Worm (Caenorhabditis elegans): ENCODE measurements around the gene chc-1.

chc-1 gene

ce11 chrIII:10160385-10160784 is 43.2 kb upstream of the chc-1 start, which contains the start of the genes K08E5.5 and mua-3:
TSS of gene K08E5.5 (minus strand) at chrIII:10160485.
TSS of gene mua-3 (plus strand) at chrIII:10160697.
- TF ChIP-seq ztf-1 (GFP tag; conservative IDR thresholded peaks at IDR 0.05): no peak

- TF ChIP-seq nhr-21 (tag; optimal IDR thresholded peaks at IDR 0.05) (peak; percentile 7), sma-9 (GFP tag; optimal IDR thresholded peaks at IDR 0.05) (no peak), sma-9 (tag; optimal IDR thresholded peaks at IDR 0.05) (no peak), dmd-4 (tag; optimal IDR thresholded peaks at IDR 0.05) (no peak), C34F6.9 (tag; optimal IDR thresholded peaks at IDR 0.05) (no peak), fos-1 (tag; optimal IDR thresholded peaks at IDR 0.05) (peak; percentile 58)
Observed at ce11 chrIII:10170265-10170664, 33.4 kb upstream of the chc-1 start.

ce11 chrIII:10178023-10178422 is 25.6 kb upstream of the chc-1 start:
- TF ChIP-seq gmeb-1 (tag; optimal IDR thresholded peaks at IDR 0.05): no peak
- no peak for TF ChIP-seq ZK546.5 (tag; optimal IDR thresholded peaks at IDR 0.05)
- TF ChIP-seq nhr-6 (tag; optimal IDR thresholded peaks at IDR 0.05): no peak
- no peak for TF ChIP-seq lin-39 (tag; optimal IDR thresholded peaks at IDR 0.05)
- TF ChIP-seq nhr-23 (tag; optimal IDR thresholded peaks at IDR 0.05): no peak
- no peak for TF ChIP-seq F13H6.1 (tag; optimal IDR thresholded peaks at IDR 0.05)
- no peak for TF ChIP-seq unc-39 (tag; optimal IDR thresholded peaks at IDR 0.05)
- no peak for TF ChIP-seq skn-1 (tag; optimal IDR thresholded peaks at IDR 0.05)
- TF ChIP-seq nhr-21 (tag; optimal IDR thresholded peaks at IDR 0.05): no peak
- no peak for TF ChIP-seq unc-62 (GFP tag; optimal IDR thresholded peaks at IDR 0.05)
- TF ChIP-seq nhr-12 (tag; optimal IDR thresholded peaks at IDR 0.05): no peak

- no peak for TF ChIP-seq elt-3 (tag; optimal IDR thresholded peaks at IDR 0.05)
- no peak for TF ChIP-seq ama-1 (optimal IDR thresholded peaks at IDR 0.05)
- TF ChIP-seq ceh-16 (tag; optimal IDR thresholded peaks at IDR 0.05): no peak
- TF ChIP-seq zag-1 (tag; optimal IDR thresholded peaks at IDR 0.05): no peak
- TF ChIP-seq ztf-1 (GFP tag; conservative IDR thresholded peaks at IDR 0.05): no peak
- TF ChIP-seq nhr-23 (tag; optimal IDR thresholded peaks at IDR 0.05): no peak
- TF ChIP-seq crh-2 (tag; optimal IDR thresholded peaks at IDR 0.05): no peak
- TF ChIP-seq unc-62 (GFP tag; optimal IDR thresholded peaks at IDR 0.05): no peak
- no peak for TF ChIP-seq ztf-4 (tag; optimal IDR thresholded peaks at IDR 0.05)
- TF ChIP-seq snpc-4 (tag; optimal IDR thresholded peaks at IDR 0.05): no peak
- no peak for TF ChIP-seq alr-1 (tag; optimal IDR thresholded peaks at IDR 0.05)
- no peak for TF ChIP-seq R02D3.7 (tag; optimal IDR thresholded peaks at IDR 0.05)
- TF ChIP-seq sma-3 (GFP tag; optimal IDR thresholded peaks at IDR 0.05): no peak
Observed at ce11 chrIII:10178552-10178951, 25.1 kb upstream of the chc-1 start.

- TF ChIP-seq ztf-1 (GFP tag; conservative IDR thresholded peaks at IDR 0.05) (no peak), sma-9 (GFP tag; optimal IDR thresholded peaks at IDR 0.05) (no peak), sma-9 (tag; optimal IDR thresholded peaks at IDR 0.05) (no peak), peb-1 (tag; optimal IDR thresholded peaks at IDR 0.05) (no peak), sem-4 (tag; optimal IDR thresholded peaks at IDR 0.05) (no peak), blmp-1 (tag; optimal IDR thresholded peaks at IDR 0.05; ENCODE audit: insufficient read depth) (no peak), mdl-1 (tag; optimal IDR thresholded peaks at IDR 0.05) (no peak), R02D3.7 (tag; optimal IDR thresholded peaks at IDR 0.05) (no peak), nhr-77 (tag; optimal IDR thresholded peaks at IDR 0.05) (no peak), lsy-2 (tag; optimal IDR thresholded peaks at IDR 0.05) (no peak), nhr-23 (tag; optimal IDR thresholded peaks at IDR 0.05) (no peak), nhr-21 (tag; optimal IDR thresholded peaks at IDR 0.05) (no peak), unc-39 (tag; optimal IDR thresholded peaks at IDR 0.05) (no peak), ztf-11 (tag; optimal IDR thresholded peaks at IDR 0.05) (no peak), nhr-25 (tag; optimal IDR thresholded peaks at IDR 0.05) (no peak)
Observed at ce11 chrIII:10179444-10179843, 24.2 kb upstream of the chc-1 start.

- TF ChIP-seq crh-2 (tag; optimal IDR thresholded peaks at IDR 0.05) (no peak), egl-27 (tag; optimal IDR thresholded peaks at IDR 0.05) (no peak), unc-39 (tag; optimal IDR thresholded peaks at IDR 0.05) (no peak), snpc-4 (tag; optimal IDR thresholded peaks at IDR 0.05) (no peak), peb-1 (tag; optimal IDR thresholded peaks at IDR 0.05) (no peak), mab-5 (tag; optimal IDR thresholded peaks at IDR 0.05) (no peak), lin-13 (GFP tag; optimal IDR thresholded peaks at IDR 0.05) (no peak), ztf-4 (tag; optimal IDR thresholded peaks at IDR 0.05) (no peak), Y55F3AM.14 (GFP tag; optimal IDR thresholded peaks at IDR 0.05) (no peak), sma-3 (GFP tag; optimal IDR thresholded peaks at IDR 0.05) (no peak), nhr-77 (tag; optimal IDR thresholded peaks at IDR 0.05) (no peak), R02D3.7 (tag; optimal IDR thresholded peaks at IDR 0.05) (no peak), C34F6.9 (tag; optimal IDR thresholded peaks at IDR 0.05) (no peak)
Observed at ce11 chrIII:10181868-10182267, 21.8 kb upstream of the chc-1 start.
